Worm (Caenorhabditis elegans) whole organism, mixed stage, embryonic: ENCODE measurements around the gene clec-163.

ENCODE experiments used
- blmp-1 ChIP-seq: fragments of 150-350 bp; optimal IDR thresholded peaks from 2 replicates; lab custom pipeline; 2014; ENCODE audit warnings: missing biosample characterization, missing genetic modification characterization
- ceh-39 ChIP-seq: fragments of 150-350 bp; optimal IDR thresholded peaks from 2 replicates; lab custom pipeline; 2014; ENCODE audit warnings: missing biosample characterization, missing genetic modification characterization
- elt-1 ChIP-seq: sonication (generic microtip); optimal IDR thresholded peaks from 2 replicates; lab custom pipeline; 2017; ENCODE audit warnings: missing genetic modification characterization, mild to moderate bottlenecking, missing compliant biosample characterization, antibody characterized with exemption, moderate library complexity, borderline replicate concordance; ENCODE audit not compliant: insufficient read depth
- lin-13 ChIP-seq: fragments of 150-350 bp; optimal IDR thresholded peaks from 2 replicates; lab custom pipeline; 2014; ENCODE audit warnings: missing biosample characterization, missing genetic modification characterization
- mab-5 ChIP-seq: fragments of 150-350 bp; optimal IDR thresholded peaks from 2 replicates; lab custom pipeline; 2014; ENCODE audit warnings: missing biosample characterization, missing genetic modification characterization
- mls-2 ChIP-seq: sonication (generic microtip); optimal IDR thresholded peaks from 2 replicates; lab custom pipeline; 2016; ENCODE audit warnings: mild to moderate bottlenecking, missing genetic modification characterization, moderate library complexity, missing compliant biosample characterization
- nhr-12 ChIP-seq: fragments of 150-350 bp; optimal IDR thresholded peaks from 2 replicates; lab custom pipeline; 2014; ENCODE audit warnings: missing biosample characterization, missing genetic modification characterization
- nhr-237 ChIP-seq: fragments of 150-350 bp; optimal IDR thresholded peaks from 2 replicates; lab custom pipeline; 2014; ENCODE audit warnings: missing biosample characterization, missing genetic modification characterization
- nhr-28 ChIP-seq: fragments of 150-350 bp; optimal IDR thresholded peaks from 2 replicates; lab custom pipeline; 2014; ENCODE audit warnings: missing biosample characterization, missing genetic modification characterization
- pha-4 ChIP-seq: fragments of 150-350 bp; optimal IDR thresholded peaks from 2 replicates; lab custom pipeline; 2018; ENCODE audit warnings: missing biosample characterization, missing genetic modification reagents, missing genetic modification characterization
- snpc-4 ChIP-seq: fragments of 150-350 bp; optimal IDR thresholded peaks from 2 replicates; lab custom pipeline; 2014; ENCODE audit warnings: missing biosample characterization, missing genetic modification characterization
- unc-39 ChIP-seq: fragments of 150-350 bp; optimal IDR thresholded peaks from 2 replicates; lab custom pipeline; 2014; ENCODE audit warnings: missing biosample characterization, missing genetic modification characterization
- ztf-11 ChIP-seq: fragments of 150-350 bp; optimal IDR thresholded peaks from 2 replicates; lab custom pipeline; 2014; ENCODE audit warnings: missing biosample characterization, missing genetic modification characterization

- TF ChIP-seq elt-1 (tag; lab: Kevin White, UChicago) (no peak), blmp-1 (tag; lab: Kevin White, UChicago) (no peak), ztf-11 (tag; lab: Kevin White, UChicago) (no peak), nhr-28 (tag; lab: Kevin White, UChicago) (no peak), unc-39 (tag; lab: Kevin White, UChicago) (no peak), snpc-4 (tag; lab: Kevin White, UChicago) (no peak), ceh-39 (tag; lab: Kevin White, UChicago) (no peak), mab-5 (tag; lab: Kevin White, UChicago) (no peak), nhr-237 (tag; lab: Kevin White, UChicago) (no peak), pha-4 (tag; lab: Kevin White, UChicago) (no peak), lin-13 (no peak), nhr-12 (tag; lab: Kevin White, UChicago) (no peak), mls-2 (tag; lab: Kevin White, UChicago) (no peak)
These were observed 18.7 kb downstream of the clec-163 start for ce11 chrIII:10812798-10813295.
